Worm (Caenorhabditis elegans) whole organism, L3 larva: ENCODE measurements around the gene M163.1.

ENCODE experiments used
- R02D3.7 ChIP-seq: fragments of 150-350 bp; optimal IDR thresholded peaks from 2 replicates; lab custom pipeline; 2014; ENCODE audit warnings: missing biosample characterization, missing genetic modification characterization
- ceh-82 ChIP-seq: fragments of 150-350 bp; optimal IDR thresholded peaks from 2 replicates; lab custom pipeline; 2014; ENCODE audit warnings: missing biosample characterization, missing genetic modification characterization
- elt-1 ChIP-seq: fragments of 150-350 bp; optimal IDR thresholded peaks from 2 replicates; lab custom pipeline; 2014; ENCODE audit warnings: missing biosample characterization, missing genetic modification characterization
- elt-2 ChIP-seq: sonication (generic microtip); optimal IDR thresholded peaks from 2 replicates; lab custom pipeline; 2016; ENCODE audit warnings: missing genetic modification reagents, mild to moderate bottlenecking, missing genetic modification characterization, missing compliant biosample characterization
- fkh-2 ChIP-seq: fragments of 150-350 bp; optimal IDR thresholded peaks from 2 replicates; lab custom pipeline; 2014; ENCODE audit warnings: missing biosample characterization, missing genetic modification reagents, missing genetic modification characterization
- lin-15B ChIP-seq: fragments of 150-350 bp; optimal IDR thresholded peaks from 2 replicates; lab custom pipeline; 2014; ENCODE audit warnings: missing biosample characterization, missing genetic modification characterization
- lsy-12 ChIP-seq: sonication (generic microtip); optimal IDR thresholded peaks from 2 replicates; lab custom pipeline; 2016; ENCODE audit warnings: mild to moderate bottlenecking, missing genetic modification characterization, missing compliant biosample characterization
- mdl-1 ChIP-seq: fragments of 150-350 bp; optimal IDR thresholded peaks from 2 replicates; lab custom pipeline; 2014; ENCODE audit warnings: missing biosample characterization, missing genetic modification characterization
- nfya-1 ChIP-seq: sonication (generic microtip); optimal IDR thresholded peaks from 2 replicates; lab custom pipeline; 2017; ENCODE audit warnings: missing genetic modification characterization, mild to moderate bottlenecking, missing compliant biosample characterization, antibody characterized with exemption, moderate library complexity; ENCODE audit not compliant: insufficient read depth
- nhr-12 ChIP-seq: fragments of 150-350 bp; optimal IDR thresholded peaks from 2 replicates; lab custom pipeline; 2014; ENCODE audit warnings: missing biosample characterization, missing genetic modification characterization
- nhr-76 ChIP-seq: fragments of 150-350 bp; sonication (generic microtip); optimal IDR thresholded peaks from 5 replicates; lab custom pipeline; 2014; ENCODE audit warnings: missing biosample characterization, missing genetic modification characterization
- nhr-77 ChIP-seq: fragments of 150-350 bp; optimal IDR thresholded peaks from 2 replicates; lab custom pipeline; 2014; ENCODE audit warnings: missing biosample characterization, missing genetic modification characterization
- skn-1 ChIP-seq: fragments of 150-350 bp; optimal IDR thresholded peaks from 2 replicates; lab custom pipeline; 2014; ENCODE audit warnings: missing biosample characterization, missing genetic modification characterization
- unc-62 ChIP-seq: fragments of 150-350 bp; sonication (generic microtip); optimal IDR thresholded peaks from 4 replicates; lab custom pipeline; 2014; ENCODE audit warnings: missing biosample characterization, missing genetic modification reagents, missing genetic modification characterization

DNA sequence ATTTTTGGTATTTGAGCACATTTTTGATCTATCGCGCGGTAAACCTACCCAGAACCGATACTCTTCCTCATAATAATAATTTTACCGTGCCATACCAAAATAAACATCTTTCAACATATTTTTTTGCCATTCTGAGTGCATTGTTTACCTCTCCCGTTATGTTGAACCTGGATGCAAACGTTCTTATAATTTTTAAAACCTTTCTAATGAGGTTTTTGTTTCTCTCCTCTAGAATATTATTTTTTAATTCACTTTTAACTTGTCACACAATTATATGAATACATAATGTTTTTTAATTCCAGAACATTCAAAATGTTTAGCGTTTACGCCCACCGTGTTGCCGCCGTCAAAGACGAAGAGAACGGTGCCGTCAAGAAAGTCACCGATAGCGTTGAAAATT lies 41.9 kb upstream of the M163.1 start, which contains the start of gene enri-2:
- TF ChIP-seq nfya-1 (no peak), elt-2 (tag; lab: Kevin White, UChicago) (no peak), nhr-76 (tag; lab: Kevin White, UChicago) (no peak), elt-1 (tag; lab: Kevin White, UChicago) (no peak), skn-1 (no peak), nhr-12 (tag; lab: Kevin White, UChicago) (no peak), mdl-1 (tag; lab: Kevin White, UChicago) (no peak), lsy-12 (tag; lab: Kevin White, UChicago) (no peak), unc-62 (GFP tag; lab: Kevin White, UChicago) (no peak), fkh-2 (no peak), ceh-82 (no peak), lin-15B (tag; lab: Kevin White, UChicago) (no peak), nhr-77 (tag; lab: Kevin White, UChicago) (no peak), R02D3.7 (no peak)
